Worm (Caenorhabditis elegans) whole organism, mixed stage, embryonic: ENCODE data around the gene F45D3.4.

Source experiments
- cnd-1 ChIP-seq: fragments of 200-800 bp; sonication (Bioruptor generic); optimal IDR thresholded peaks from 2 replicates; lab custom pipeline; 2018; ENCODE audit warnings: mild to moderate bottlenecking, missing genetic modification characterization, missing compliant biosample characterization
- lsy-2 ChIP-seq: fragments of 150-350 bp; optimal IDR thresholded peaks from 2 replicates; lab custom pipeline; 2014; ENCODE audit warnings: missing biosample characterization, missing genetic modification characterization
- mep-1 ChIP-seq: fragments of 150-350 bp; optimal IDR thresholded peaks from 2 replicates; lab custom pipeline; 2017; ENCODE audit warnings: missing biosample characterization, missing genetic modification reagents, missing genetic modification characterization, inconsistent platforms
- nhr-12 ChIP-seq: fragments of 150-350 bp; optimal IDR thresholded peaks from 2 replicates; lab custom pipeline; 2014; ENCODE audit warnings: missing biosample characterization, missing genetic modification characterization
- pha-4 ChIP-seq: fragments of 150-350 bp; optimal IDR thresholded peaks from 2 replicates; lab custom pipeline; 2018; ENCODE audit warnings: missing biosample characterization, missing genetic modification reagents, missing genetic modification characterization
- sptf-1 ChIP-seq: sonication (generic microtip); optimal IDR thresholded peaks from 2 replicates; lab custom pipeline; 2017; ENCODE audit warnings: mild to moderate bottlenecking, missing genetic modification characterization, moderate library complexity, missing compliant biosample characterization
- unc-62 ChIP-seq: fragments of 150-350 bp; optimal IDR thresholded peaks from 2 replicates; lab custom pipeline; 2014; ENCODE audit warnings: missing biosample characterization, missing genetic modification reagents, missing genetic modification characterization
- ztf-11 ChIP-seq: fragments of 150-350 bp; optimal IDR thresholded peaks from 2 replicates; lab custom pipeline; 2014; ENCODE audit warnings: missing biosample characterization, missing genetic modification characterization

ce11 chrV:12506185-12506584 lies 46.8 kb downstream of the F45D3.4 start, which contains the start of gene nlp-46:
- TF ChIP-seq sptf-1 (tag; lab: Kevin White, UChicago), result no peak
- no peak for TF ChIP-seq unc-62 (GFP tag; lab: Kevin White, UChicago)
- no peak for TF ChIP-seq ztf-11 (tag; lab: Kevin White, UChicago)
- no peak for TF ChIP-seq lsy-2 (tag; lab: Kevin White, UChicago)
- no peak for TF ChIP-seq mep-1 (tag; lab: Kevin White, UChicago)
- no peak for TF ChIP-seq pha-4 (tag; lab: Kevin White, UChicago)
- TF ChIP-seq cnd-1 (tag; lab: Kevin White, UChicago), result no peak
- TF ChIP-seq nhr-12 (tag; lab: Kevin White, UChicago), result no peak
